Fruit fly (Drosophila melanogaster) whole organism, embryonic: ENCODE measurements around the gene RunxB.

Source experiments
- CG31365 ChIP-seq: fragments of 200-800 bp; sonication (Bioruptor generic); optimal IDR thresholded peaks from 2 replicates; lab custom pipeline; 2018; ENCODE audit warnings: missing biosample characterization, mild to moderate bottlenecking, missing genetic modification characterization
- Ets65A ChIP-seq: fragments of 200-800 bp; sonication (Bioruptor generic); peaks from one replicate; lab custom pipeline; 2016; ENCODE audit warnings: missing biosample characterization, missing genetic modification characterization
- ato ChIP-seq: fragments of 200-800 bp; sonication (Bioruptor generic); IDR thresholded peaks from 2 replicates; pipeline ENCODE4 v1.3.6; 2022; ENCODE audit warnings: missing biosample characterization, missing genetic modification characterization; ENCODE audit not compliant: partially characterized antibody
- kay ChIP-seq: fragments of 200-800 bp; sonication (Bioruptor generic); optimal IDR thresholded peaks from 2 replicates; lab custom pipeline; 2016; ENCODE audit warnings: missing biosample characterization, missing genetic modification characterization
- nerfin-1 ChIP-seq: fragments of 200-800 bp; sonication (Bioruptor generic); optimal IDR thresholded peaks from 3 replicates; lab custom pipeline; 2019; ENCODE audit warnings: missing biosample characterization, mild to moderate bottlenecking, missing genetic modification characterization, moderate library complexity

DNA sequence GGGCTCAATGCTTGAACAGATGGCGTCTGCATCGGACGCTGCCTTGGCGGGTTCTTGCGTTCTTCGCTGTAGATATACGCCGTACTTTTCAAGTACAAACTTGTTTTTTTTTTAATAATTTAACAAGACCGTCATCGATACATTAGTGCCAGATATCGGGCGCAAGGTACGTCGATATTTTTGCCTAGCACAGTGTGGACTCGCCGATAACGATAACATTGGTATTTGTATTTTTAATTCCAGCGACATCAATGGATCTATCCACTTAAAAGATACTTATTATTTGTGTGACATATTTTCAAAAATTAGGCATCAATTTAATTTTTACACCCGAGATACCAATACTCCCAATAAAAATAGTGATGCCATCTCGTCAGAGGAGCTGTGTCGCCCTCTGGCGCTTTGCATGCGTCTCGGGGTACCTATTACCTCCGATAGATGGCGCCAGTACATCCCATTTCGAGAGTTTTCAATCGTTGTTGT lies 13.5 kb upstream of the RunxB start, which contains the start of gene Tak1:
- TF ChIP-seq ato: peak; percentile 64; the same call in 1 of the 2 replicates
- TF ChIP-seq nerfin-1 (tag; lab: Kevin White, UChicago): peak; percentile 54
- peak; percentile 4 for TF ChIP-seq CG31365
- no peak for TF ChIP-seq kay (GFP tag; lab: Kevin White, UChicago)
- TF ChIP-seq Ets65A: peak; percentile 93
